Worm (Caenorhabditis elegans) whole organism, L3 larva: ENCODE results near the gene nhr-193.

ENCODE experiments used
- ZK546.5 ChIP-seq: sonication (generic microtip); optimal IDR thresholded peaks from 2 replicates; lab custom pipeline; 2017; ENCODE audit warnings: missing biosample characterization, missing genetic modification characterization
- ama-1 ChIP-seq: fragments of 150-350 bp; optimal IDR thresholded peaks from 2 replicates; lab custom pipeline; 2018
- egl-27 ChIP-seq: sonication (generic microtip); optimal IDR thresholded peaks from 4 replicates; lab custom pipeline; 2017; ENCODE audit warnings: missing biosample characterization, missing genetic modification reagents, missing genetic modification characterization
- lin-39 ChIP-seq: fragments of 150-350 bp; optimal IDR thresholded peaks from 2 replicates; lab custom pipeline; 2018; ENCODE audit warnings: missing biosample characterization, missing genetic modification reagents, missing genetic modification characterization
- nfya-1 ChIP-seq: sonication (generic microtip); optimal IDR thresholded peaks from 2 replicates; lab custom pipeline; 2017; ENCODE audit warnings: missing genetic modification characterization, mild to moderate bottlenecking, missing compliant biosample characterization, antibody characterized with exemption, moderate library complexity; ENCODE audit not compliant: insufficient read depth
- nhr-28 ChIP-seq: fragments of 150-350 bp; optimal IDR thresholded peaks from 2 replicates; lab custom pipeline; 2014; ENCODE audit warnings: missing biosample characterization, missing genetic modification characterization
- nhr-76 ChIP-seq: fragments of 150-350 bp; sonication (generic microtip); optimal IDR thresholded peaks from 5 replicates; lab custom pipeline; 2014; ENCODE audit warnings: missing biosample characterization, missing genetic modification characterization
- skn-1 ChIP-seq: fragments of 150-350 bp; optimal IDR thresholded peaks from 2 replicates; lab custom pipeline; 2014; ENCODE audit warnings: missing biosample characterization, missing genetic modification characterization
- ztf-11 ChIP-seq: fragments of 150-350 bp; optimal IDR thresholded peaks from 2 replicates; lab custom pipeline; 2014; ENCODE audit warnings: missing biosample characterization, missing genetic modification characterization

- TF ChIP-seq lin-39 (tag; lab: Kevin White, UChicago) (no peak), nhr-76 (tag; lab: Kevin White, UChicago) (no peak), ZK546.5 (tag; lab: Kevin White, UChicago) (no peak), nfya-1 (tag; lab: Kevin White, UChicago) (peak; percentile 47), nhr-28 (tag; lab: Kevin White, UChicago) (no peak), egl-27 (tag; lab: Kevin White, UChicago) (no peak), ama-1 (no peak), ztf-11 (tag; lab: Kevin White, UChicago) (no peak), skn-1 (no peak)
Observed at ce11 chrV:16357253-16357652, 15.1 kb downstream of the nhr-193 start, which contains the start of gene pptr-1.
